Worm (Caenorhabditis elegans): ENCODE measurements around the gene F35H12.5.

The F35H12.5 gene

DNA sequence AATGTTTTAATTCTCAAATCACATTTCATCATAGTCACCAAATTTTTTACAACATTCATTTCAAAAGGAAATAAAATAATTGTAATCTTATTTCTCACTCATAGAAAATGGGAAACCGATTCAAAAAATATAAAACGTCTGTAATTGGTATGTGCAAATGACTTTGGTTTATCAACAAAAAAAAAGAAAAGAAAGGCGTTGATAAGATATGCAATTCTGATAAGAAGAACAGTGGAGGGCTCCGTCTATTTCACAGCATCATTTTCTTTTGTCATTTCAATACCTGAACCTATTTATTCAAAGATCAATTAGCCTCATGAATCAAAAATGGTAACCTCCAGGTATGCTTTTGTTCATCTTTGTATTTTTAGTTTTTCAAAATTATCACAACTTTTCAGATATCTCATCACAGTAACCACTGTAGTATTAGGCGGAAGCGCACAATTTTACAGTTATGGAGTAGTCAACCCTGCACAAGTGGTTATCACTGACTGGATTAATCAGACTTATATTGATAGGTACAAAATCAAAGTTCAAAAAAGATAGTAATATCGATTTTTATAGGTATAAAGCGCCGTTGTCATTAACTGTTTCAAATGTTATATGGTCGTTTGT, 20.2 kb downstream of the F35H12.5 start, which contains the start of gene F53H8.3:
Gene F53H8.3 (plus strand): TSS at position 275 of the 615 bp plus-strand sequence.
- TF ChIP-seq unc-39 (tag; optimal IDR thresholded peaks at IDR 0.05) (no peak), nhr-76 (tag; optimal IDR thresholded peaks at IDR 0.05) (no peak), ceh-43 (GFP tag; optimal IDR thresholded peaks at IDR 0.05) (no peak), blmp-1 (tag; optimal IDR thresholded peaks at IDR 0.05) (no peak)

- no peak for TF ChIP-seq mep-1 (tag; optimal IDR thresholded peaks at IDR 0.05)
- TF ChIP-seq unc-39 (tag; optimal IDR thresholded peaks at IDR 0.05) = no peak
- no peak for TF ChIP-seq nhr-2 (tag; optimal IDR thresholded peaks at IDR 0.05)
- no peak for TF ChIP-seq ceh-83 (GFP tag; optimal IDR thresholded peaks at IDR 0.05)
- no peak for TF ChIP-seq ham-2 (GFP tag; optimal IDR thresholded peaks at IDR 0.05)
- no peak for TF ChIP-seq ceh-39 (tag; optimal IDR thresholded peaks at IDR 0.05)
- TF ChIP-seq cnd-1 (tag; optimal IDR thresholded peaks at IDR 0.05) = no peak
- TF ChIP-seq nhr-237 (tag; optimal IDR thresholded peaks at IDR 0.05) = no peak
- TF ChIP-seq ces-1 (GFP tag; optimal IDR thresholded peaks at IDR 0.05) = no peak
- TF ChIP-seq snpc-4 (tag; optimal IDR thresholded peaks at IDR 0.05) = no peak
- no peak for TF ChIP-seq M03D4.4 (tag; optimal IDR thresholded peaks at IDR 0.05)
- TF ChIP-seq unc-62 (GFP tag; optimal IDR thresholded peaks at IDR 0.05) = no peak
- no peak for TF ChIP-seq pha-4 (tag; optimal IDR thresholded peaks at IDR 0.05)
- no peak for TF ChIP-seq blmp-1 (tag; optimal IDR thresholded peaks at IDR 0.05)
- no peak for TF ChIP-seq unc-120 (tag; optimal IDR thresholded peaks at IDR 0.05; ENCODE audit: poor library complexity, severe bottlenecking)
- TF ChIP-seq mab-5 (tag; optimal IDR thresholded peaks at IDR 0.05) = no peak
- TF ChIP-seq sem-2 (GFP tag; optimal IDR thresholded peaks at IDR 0.05) = no peak
- TF ChIP-seq ceh-43 (GFP tag; optimal IDR thresholded peaks at IDR 0.05) = no peak
Observed at ce11 chrX:945669-946068, 27.5 kb downstream of the F35H12.5 start.

- no peak for TF ChIP-seq cnd-1 (tag; optimal IDR thresholded peaks at IDR 0.05)
- TF ChIP-seq snpc-4 (tag; optimal IDR thresholded peaks at IDR 0.05) = no peak
- TF ChIP-seq ztf-11 (tag; optimal IDR thresholded peaks at IDR 0.05) = no peak
- no peak for TF ChIP-seq ham-2 (GFP tag; optimal IDR thresholded peaks at IDR 0.05)
- TF ChIP-seq unc-62 (GFP tag; optimal IDR thresholded peaks at IDR 0.05) = no peak
- TF ChIP-seq drap-1 (GFP tag; optimal IDR thresholded peaks at IDR 0.05) = no peak
- no peak for TF ChIP-seq ceh-43 (GFP tag; optimal IDR thresholded peaks at IDR 0.05)
- no peak for TF ChIP-seq mep-1 (tag; optimal IDR thresholded peaks at IDR 0.05)
- TF ChIP-seq ceh-83 (GFP tag; optimal IDR thresholded peaks at IDR 0.05) = no peak
- no peak for TF ChIP-seq sem-2 (GFP tag; optimal IDR thresholded peaks at IDR 0.05)
- TF ChIP-seq zip-8 (tag; optimal IDR thresholded peaks at IDR 0.05) = no peak
- no peak for TF ChIP-seq nhr-76 (tag; optimal IDR thresholded peaks at IDR 0.05)
- TF ChIP-seq mab-5 (tag; optimal IDR thresholded peaks at IDR 0.05) = no peak
- no peak for TF ChIP-seq lsy-2 (tag; optimal IDR thresholded peaks at IDR 0.05)
- TF ChIP-seq blmp-1 (tag; optimal IDR thresholded peaks at IDR 0.05) = no peak
- no peak for TF ChIP-seq nhr-12 (tag; optimal IDR thresholded peaks at IDR 0.05)
- no peak for TF ChIP-seq M03D4.4 (tag; optimal IDR thresholded peaks at IDR 0.05)
- TF ChIP-seq unc-39 (tag; optimal IDR thresholded peaks at IDR 0.05) = no peak
- TF ChIP-seq mls-2 (tag; optimal IDR thresholded peaks at IDR 0.05) = no peak
Observed at ce11 chrX:947885-948284, 29.7 kb downstream of the F35H12.5 start.

DNA sequence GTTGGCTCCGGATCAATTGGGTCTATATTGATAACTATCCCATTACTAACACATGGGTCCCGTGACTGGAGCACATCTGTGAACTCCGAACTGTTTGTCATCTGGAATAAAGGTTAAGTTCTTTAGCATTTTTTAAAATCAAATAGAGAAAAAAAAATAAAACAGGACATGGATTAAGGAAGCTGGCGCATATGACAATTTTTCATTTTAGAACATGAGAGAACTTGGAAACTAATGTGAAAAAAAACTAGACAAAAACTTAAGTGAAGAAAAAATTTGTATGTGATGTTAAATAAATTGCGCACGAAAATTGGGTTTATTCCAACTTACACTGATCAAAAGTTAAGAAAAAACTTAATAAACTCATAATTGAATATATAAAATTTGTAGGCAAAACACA, 30.6 kb downstream of the F35H12.5 start, which contains the start of gene sms-2:
Gene sms-2 (minus strand): TSS at position 101 of the 400 bp plus-strand sequence.
- no peak for TF ChIP-seq blmp-1 (tag; optimal IDR thresholded peaks at IDR 0.05)
- no peak for TF ChIP-seq nhr-12 (tag; optimal IDR thresholded peaks at IDR 0.05)
- TF ChIP-seq pha-4 (tag; optimal IDR thresholded peaks at IDR 0.05) = no peak
- TF ChIP-seq ceh-43 (GFP tag; optimal IDR thresholded peaks at IDR 0.05) = no peak
- no peak for TF ChIP-seq M03D4.4 (tag; optimal IDR thresholded peaks at IDR 0.05)

DNA sequence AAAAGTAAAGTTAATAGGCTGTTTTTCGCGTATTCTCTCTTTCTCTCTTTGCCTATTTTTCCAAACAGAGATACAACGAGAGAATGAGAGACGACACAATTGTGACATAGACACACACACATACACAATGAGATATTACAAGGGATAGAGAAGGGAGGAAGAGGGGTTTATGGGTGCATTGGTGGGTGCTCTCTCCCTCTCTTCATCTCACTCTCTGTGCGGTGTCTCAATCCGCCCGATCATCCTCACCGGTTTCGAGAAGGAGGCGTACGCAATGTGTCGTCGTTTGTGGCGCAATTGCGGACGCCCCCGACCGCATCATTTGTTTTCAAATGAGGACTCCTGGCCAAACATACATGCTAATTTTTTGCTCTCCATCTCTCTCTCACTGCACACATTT, 31.3 kb downstream of the F35H12.5 start:
- TF ChIP-seq unc-62 (GFP tag; optimal IDR thresholded peaks at IDR 0.05) (peak; percentile 93), blmp-1 (tag; optimal IDR thresholded peaks at IDR 0.05) (no peak), mls-2 (tag; optimal IDR thresholded peaks at IDR 0.05) (peak; percentile 91), nhr-237 (tag; optimal IDR thresholded peaks at IDR 0.05) (peak; percentile 90), mep-1 (tag; optimal IDR thresholded peaks at IDR 0.05) (peak; percentile 91), bed-3 (GFP tag; optimal IDR thresholded peaks at IDR 0.05) (peak; percentile 29), nhr-28 (tag; optimal IDR thresholded peaks at IDR 0.05) (no peak), ceh-39 (tag; optimal IDR thresholded peaks at IDR 0.05) (peak; percentile 41), lin-13 (tag; optimal IDR thresholded peaks at IDR 0.05) (peak; percentile 85), lsy-2 (tag; optimal IDR thresholded peaks at IDR 0.05) (peak; percentile 79), ces-1 (GFP tag; optimal IDR thresholded peaks at IDR 0.05) (peak; percentile 96), ceh-43 (GFP tag; optimal IDR thresholded peaks at IDR 0.05) (peak; percentile 4), flh-1 (GFP tag; optimal IDR thresholded peaks at IDR 0.05) (no peak), nhr-76 (tag; optimal IDR thresholded peaks at IDR 0.05) (no peak), cnd-1 (tag; optimal IDR thresholded peaks at IDR 0.05) (peak; percentile 71), elt-1 (tag; optimal IDR thresholded peaks at IDR 0.05; ENCODE audit: borderline replicate concordance, insufficient read depth) (peak; percentile 56), sem-2 (GFP tag; optimal IDR thresholded peaks at IDR 0.05) (no peak), sptf-1 (tag; optimal IDR thresholded peaks at IDR 0.05) (peak; percentile 85), snpc-4 (tag; optimal IDR thresholded peaks at IDR 0.05) (no peak), ztf-11 (tag; optimal IDR thresholded peaks at IDR 0.05) (peak; percentile 76), elt-3 (tag; optimal IDR thresholded peaks at IDR 0.05) (peak; percentile 29), nhr-12 (tag; optimal IDR thresholded peaks at IDR 0.05) (no peak), pha-4 (tag; optimal IDR thresholded peaks at IDR 0.05) (peak; percentile 90), unc-120 (tag; optimal IDR thresholded peaks at IDR 0.05; ENCODE audit: poor library complexity, severe bottlenecking) (peak; percentile 98), lin-32 (GFP tag; optimal IDR thresholded peaks at IDR 0.05) (peak; percentile 6), unc-39 (tag; optimal IDR thresholded peaks at IDR 0.05) (peak; percentile 40), mab-5 (tag; optimal IDR thresholded peaks at IDR 0.05) (no peak), zip-8 (tag; optimal IDR thresholded peaks at IDR 0.05) (no peak), hlh-1 (tag; optimal IDR thresholded peaks at IDR 0.05) (peak; percentile 68), ceh-83 (GFP tag; optimal IDR thresholded peaks at IDR 0.05) (no peak), tbx-8 (GFP tag; optimal IDR thresholded peaks at IDR 0.05) (peak; percentile 25), M03D4.4 (tag; optimal IDR thresholded peaks at IDR 0.05) (peak; percentile 71), drap-1 (GFP tag; optimal IDR thresholded peaks at IDR 0.05) (peak; percentile 87), ham-2 (GFP tag; optimal IDR thresholded peaks at IDR 0.05) (peak; percentile 37)
